Worm (Caenorhabditis elegans) whole organism, late embryonic: ENCODE data around the gene T25B2.2.
A peak's percentile ranks its signal among the peaks of the same experiment; 100 is the strongest.

Experiments used
- C08G9.2 ChIP-seq: sonication (generic microtip); optimal IDR thresholded peaks from 2 replicates; lab custom pipeline; 2016; ENCODE audit warnings: mild to moderate bottlenecking, missing genetic modification characterization, moderate library complexity, missing compliant biosample characterization
- K02D7.2 ChIP-seq: sonication (generic microtip); optimal IDR thresholded peaks from 2 replicates; lab custom pipeline; 2017; ENCODE audit warnings: mild to moderate bottlenecking, missing genetic modification characterization, missing compliant biosample characterization
- K09A11.1 ChIP-seq: sonication (generic microtip); optimal IDR thresholded peaks from 2 replicates; lab custom pipeline; 2017; ENCODE audit warnings: antibody characterized with exemption, mild to moderate bottlenecking, missing genetic modification characterization, missing compliant biosample characterization; ENCODE audit not compliant: insufficient read depth
- T23F11.4 ChIP-seq: fragments of 200-800 bp; sonication (Bioruptor generic); optimal IDR thresholded peaks from 2 replicates; lab custom pipeline; 2018; ENCODE audit warnings: mild to moderate bottlenecking, missing genetic modification characterization, missing compliant biosample characterization
- ahr-1 ChIP-seq: sonication (generic microtip); optimal IDR thresholded peaks from 2 replicates; lab custom pipeline; 2016; ENCODE audit warnings: missing genetic modification characterization, missing compliant biosample characterization
- ceh-14 ChIP-seq: sonication (generic microtip); optimal IDR thresholded peaks from 2 replicates; lab custom pipeline; 2016; ENCODE audit warnings: missing genotype, missing genetic modification characterization, missing compliant biosample characterization
- ceh-2 ChIP-seq: sonication (generic microtip); optimal IDR thresholded peaks from 2 replicates; lab custom pipeline; 2016; ENCODE audit warnings: missing genotype, missing genetic modification characterization, missing compliant biosample characterization
- ceh-24 ChIP-seq: sonication (generic microtip); optimal IDR thresholded peaks from 2 replicates; lab custom pipeline; 2016; ENCODE audit warnings: mild to moderate bottlenecking, missing genetic modification characterization, missing compliant biosample characterization
- ceh-30 ChIP-seq: fragments of 150-350 bp; optimal IDR thresholded peaks from 2 replicates; lab custom pipeline; 2014; ENCODE audit warnings: missing biosample characterization, missing genetic modification characterization
- ceh-31 ChIP-seq: sonication (generic microtip); optimal IDR thresholded peaks from 2 replicates; lab custom pipeline; 2016; ENCODE audit warnings: missing genetic modification characterization, missing compliant biosample characterization
- ceh-45 ChIP-seq: fragments of 200-800 bp; sonication (Bioruptor generic); IDR thresholded peaks from 2 replicates; pipeline ENCODE4 v1.3.6; 2022; ENCODE audit warnings: missing genetic modification reagents, missing genetic modification characterization, missing compliant biosample characterization
- ceh-6 ChIP-seq: fragments of 200-800 bp; sonication (Bioruptor generic); optimal IDR thresholded peaks from 2 replicates; lab custom pipeline; 2018; ENCODE audit warnings: mild to moderate bottlenecking, missing genetic modification characterization, missing compliant biosample characterization
- ceh-9 ChIP-seq: sonication (generic microtip); optimal IDR thresholded peaks from 2 replicates; lab custom pipeline; 2016; ENCODE audit warnings: mild to moderate bottlenecking, missing genetic modification characterization, inconsistent platforms, missing compliant biosample characterization
- dmd-4 ChIP-seq: sonication (generic microtip); optimal IDR thresholded peaks from 2 replicates; lab custom pipeline; 2016; ENCODE audit warnings: borderline replicate concordance, missing genetic modification characterization, missing compliant biosample characterization
- dve-1 ChIP-seq: sonication (generic microtip); optimal IDR thresholded peaks from 2 replicates; lab custom pipeline; 2017; ENCODE audit warnings: antibody characterized with exemption, mild to moderate bottlenecking, missing genetic modification characterization, missing compliant biosample characterization
- elt-4 ChIP-seq: sonication (generic microtip); optimal IDR thresholded peaks from 2 replicates; lab custom pipeline; 2016; ENCODE audit warnings: missing genetic modification characterization, missing compliant biosample characterization
- fkh-10 ChIP-seq: fragments of 150-350 bp; optimal IDR thresholded peaks from 2 replicates; lab custom pipeline; 2014; ENCODE audit warnings: missing biosample characterization, missing genetic modification reagents, missing genetic modification characterization
- fkh-6 ChIP-seq: sonication (generic microtip); optimal IDR thresholded peaks from 2 replicates; lab custom pipeline; 2016; ENCODE audit warnings: missing genetic modification characterization, missing compliant biosample characterization
- hlh-30 ChIP-seq: sonication (generic microtip); optimal IDR thresholded peaks from 2 replicates; lab custom pipeline; 2017; ENCODE audit warnings: antibody characterized with exemption, missing genetic modification characterization, missing compliant biosample characterization; ENCODE audit not compliant: insufficient read depth
- hlh-6 ChIP-seq: sonication (generic microtip); optimal IDR thresholded peaks from 2 replicates; lab custom pipeline; 2016; ENCODE audit warnings: missing genotype, missing genetic modification characterization, missing compliant biosample characterization
- hlh-8 ChIP-seq: sonication (generic microtip); optimal IDR thresholded peaks from 2 replicates; lab custom pipeline; 2016; ENCODE audit warnings: missing genotype, missing genetic modification characterization, missing compliant biosample characterization
- lim-6 ChIP-seq: sonication (generic microtip); optimal IDR thresholded peaks from 2 replicates; lab custom pipeline; 2016; ENCODE audit warnings: missing genetic modification characterization, missing compliant biosample characterization
- lin-11 ChIP-seq: fragments of 200-800 bp; sonication (Bioruptor generic); optimal IDR thresholded peaks from 2 replicates; lab custom pipeline; 2018; ENCODE audit warnings: mild to moderate bottlenecking, missing genetic modification characterization, missing compliant biosample characterization
- mec-3 ChIP-seq: sonication (generic microtip); optimal IDR thresholded peaks from 2 replicates; lab custom pipeline; 2016; ENCODE audit warnings: borderline replicate concordance, missing genetic modification characterization, missing compliant biosample characterization
- nfya-1 ChIP-seq: sonication (generic microtip); optimal IDR thresholded peaks from 2 replicates; lab custom pipeline; 2017; ENCODE audit warnings: missing genetic modification characterization, mild to moderate bottlenecking, missing compliant biosample characterization, antibody characterized with exemption, moderate library complexity
- nhr-11 ChIP-seq: fragments of 150-350 bp; optimal IDR thresholded peaks from 2 replicates; lab custom pipeline; 2014; ENCODE audit warnings: missing biosample characterization, missing genetic modification characterization
- nhr-232 ChIP-seq: sonication (generic microtip); optimal IDR thresholded peaks from 2 replicates; lab custom pipeline; 2016; ENCODE audit warnings: missing genetic modification characterization, missing compliant biosample characterization
- odd-2 ChIP-seq: sonication (generic microtip); optimal IDR thresholded peaks from 2 replicates; lab custom pipeline; 2017; ENCODE audit warnings: antibody characterized with exemption, mild to moderate bottlenecking, missing genetic modification characterization, missing compliant biosample characterization
- pag-3 ChIP-seq: sonication (generic microtip); optimal IDR thresholded peaks from 2 replicates; lab custom pipeline; 2016; ENCODE audit warnings: missing compliant biosample characterization, missing genetic modification characterization, borderline replicate concordance
- pat-9 ChIP-seq: fragments of 200-800 bp; sonication (Bioruptor generic); optimal IDR thresholded peaks from 2 replicates; lab custom pipeline; 2018; ENCODE audit warnings: mild to moderate bottlenecking, missing genetic modification characterization, moderate library complexity, missing compliant biosample characterization
- pha-2 ChIP-seq: sonication (generic microtip); optimal IDR thresholded peaks from 2 replicates; lab custom pipeline; 2017; ENCODE audit warnings: mild to moderate bottlenecking, missing genetic modification characterization, missing compliant biosample characterization
- pha-4 ChIP-seq: fragments of 150-350 bp; optimal IDR thresholded peaks from 2 replicates; lab custom pipeline; 2018; ENCODE audit warnings: missing biosample characterization, missing genetic modification reagents, missing genetic modification characterization
- ref-2 ChIP-seq: sonication (generic microtip); optimal IDR thresholded peaks from 2 replicates; lab custom pipeline; 2016; ENCODE audit warnings: missing genetic modification characterization, missing compliant biosample characterization
- rnt-1 ChIP-seq: sonication (generic microtip); optimal IDR thresholded peaks from 2 replicates; lab custom pipeline; 2016; ENCODE audit warnings: missing genetic modification characterization, missing compliant biosample characterization
- sdc-2 ChIP-seq: sonication (generic microtip); optimal IDR thresholded peaks from 2 replicates; lab custom pipeline; 2016; ENCODE audit warnings: missing genotype, missing genetic modification characterization, missing compliant biosample characterization
- sox-2 ChIP-seq: fragments of 200-800 bp; sonication (Bioruptor generic); IDR thresholded peaks from 2 replicates; pipeline ENCODE4 v1.3.6; 2022; ENCODE audit warnings: missing genetic modification reagents, missing genetic modification characterization, missing compliant biosample characterization
- sox-4 ChIP-seq: sonication (generic microtip); optimal IDR thresholded peaks from 2 replicates; lab custom pipeline; 2017; ENCODE audit warnings: mild to moderate bottlenecking, missing genetic modification characterization, inconsistent platforms, missing compliant biosample characterization
- tbx-2 ChIP-seq: sonication (generic microtip); optimal IDR thresholded peaks from 2 replicates; lab custom pipeline; 2016; ENCODE audit warnings: missing genetic modification characterization, missing compliant biosample characterization
- tbx-7 ChIP-seq: sonication (generic microtip); optimal IDR thresholded peaks from 2 replicates; lab custom pipeline; 2016; ENCODE audit warnings: missing genotype, missing genetic modification characterization, missing compliant biosample characterization
- ttx-3 ChIP-seq: sonication (generic microtip); optimal IDR thresholded peaks from 2 replicates; lab custom pipeline; 2016; ENCODE audit warnings: missing genetic modification reagents, missing genetic modification characterization, missing compliant biosample characterization
- unc-55 ChIP-seq: sonication (generic microtip); optimal IDR thresholded peaks from 2 replicates; lab custom pipeline; 2017; ENCODE audit warnings: missing biosample characterization, missing genetic modification reagents, missing genetic modification characterization
- unc-86 ChIP-seq: sonication (generic microtip); optimal IDR thresholded peaks from 2 replicates; lab custom pipeline; 2016; ENCODE audit warnings: missing genetic modification characterization, missing compliant biosample characterization
- zip-5 ChIP-seq: sonication (generic microtip); optimal IDR thresholded peaks from 2 replicates; lab custom pipeline; 2016; ENCODE audit warnings: missing genetic modification characterization, missing compliant biosample characterization

Gene T25B2.2

ce11 chrX:6134423-6134822 lies 35.0 kb upstream of the T25B2.2 start (continued):
- TF ChIP-seq rnt-1 (tag; lab: Kevin White, UChicago) (no peak), ceh-9 (tag; lab: Kevin White, UChicago) (no peak), nfya-1 (tag; lab: Kevin White, UChicago) (peak; percentile 6), ceh-24 (tag; lab: Kevin White, UChicago) (no peak), tbx-7 (no peak), odd-2 (tag; lab: Kevin White, UChicago) (no peak), ahr-1 (tag; lab: Kevin White, UChicago) (no peak), lim-6 (no peak), unc-86 (tag; lab: Kevin White, UChicago) (no peak), ttx-3 (no peak), sox-4 (no peak), pag-3 (tag; lab: Kevin White, UChicago) (no peak), ref-2 (tag; lab: Kevin White, UChicago) (peak; percentile 39), sdc-2 (tag; lab: Kevin White, UChicago) (peak; percentile 16), T23F11.4 (no peak), ceh-14 (tag; lab: Kevin White, UChicago) (peak; percentile 36), mec-3 (tag; lab: Kevin White, UChicago) (peak; percentile 58), C08G9.2 (tag; lab: Kevin White, UChicago) (peak; percentile 4), ceh-2 (tag; lab: Kevin White, UChicago) (no peak), ceh-45 (no peak), ceh-31 (tag; lab: Kevin White, UChicago) (peak; percentile 56), fkh-10 (GFP tag; lab: Kevin White, UChicago) (no peak)

ce11 chrX:6138243-6138642 lies 31.2 kb upstream of the T25B2.2 start, which contains the start of gene Y72A10A.1:
Y72A10A.1 (minus strand) TSS chrX:6138343.
- TF ChIP-seq K02D7.2 (tag; lab: Kevin White, UChicago) = no peak
- no peak for TF ChIP-seq pat-9 (tag; lab: Kevin White, UChicago)
- no peak for TF ChIP-seq ceh-30 (tag; lab: Kevin White, UChicago)
- TF ChIP-seq ceh-14 (tag; lab: Kevin White, UChicago) = no peak
- TF ChIP-seq nhr-11 (tag; lab: Kevin White, UChicago) = no peak

- no peak for TF ChIP-seq sox-4
- peak; percentile 82 for TF ChIP-seq unc-55 (GFP tag; lab: Kevin White, UChicago)
Observed at ce11 chrX:6145921-6146320, 23.5 kb upstream of the T25B2.2 start.

- no peak for TF ChIP-seq hlh-30 (tag; lab: Kevin White, UChicago)
- no peak for TF ChIP-seq fkh-6 (tag; lab: Kevin White, UChicago)
- no peak for TF ChIP-seq elt-4 (tag; lab: Kevin White, UChicago)
- TF ChIP-seq ceh-24 (tag; lab: Kevin White, UChicago) = no peak
- no peak for TF ChIP-seq dve-1 (tag; lab: Kevin White, UChicago)
- no peak for TF ChIP-seq ceh-6 (GFP tag; lab: Kevin White, UChicago)
- TF ChIP-seq lim-6 = no peak
- TF ChIP-seq nhr-232 (tag; lab: Kevin White, UChicago) = no peak
- TF ChIP-seq fkh-10 (GFP tag; lab: Kevin White, UChicago) = no peak
Observed at ce11 chrX:6150449-6150848, 19.0 kb upstream of the T25B2.2 start, which contains the start of gene tag-275. tag-275 (minus strand) TSS chrX:6150549.

ce11 chrX:6150949-6151519 lies 18.4 kb upstream of the T25B2.2 start:
- TF ChIP-seq ceh-14 (tag; lab: Kevin White, UChicago) (no peak), tbx-7 (no peak), hlh-6 (tag; lab: Kevin White, UChicago) (peak; percentile 62), ceh-31 (tag; lab: Kevin White, UChicago) (peak; percentile 58), sox-2 (GFP tag; lab: Robert Waterston, UW) (no peak), dmd-4 (no peak), zip-5 (tag; lab: Kevin White, UChicago) (no peak), C08G9.2 (tag; lab: Kevin White, UChicago) (no peak), lin-11 (tag; lab: Kevin White, UChicago) (no peak), ref-2 (tag; lab: Kevin White, UChicago) (peak; percentile 43), K09A11.1 (tag; lab: Kevin White, UChicago) (no peak), tbx-2 (tag; lab: Kevin White, UChicago) (peak; percentile 47), pha-2 (no peak), odd-2 (tag; lab: Kevin White, UChicago) (no peak), nfya-1 (tag; lab: Kevin White, UChicago) (peak; percentile 15), ceh-24 (tag; lab: Kevin White, UChicago) (no peak), fkh-6 (tag; lab: Kevin White, UChicago) (no peak), pha-4 (tag; lab: Kevin White, UChicago) (no peak), rnt-1 (tag; lab: Kevin White, UChicago) (peak; percentile 41), hlh-8 (tag; lab: Kevin White, UChicago) (peak; percentile 72)
